Fruit fly (Drosophila melanogaster) whole organism, embryonic: ENCODE measurements around the gene defl.
A peak's percentile ranks its signal among the peaks of the same experiment; 100 is the strongest.

Source experiments
- Bdp1 ChIP-seq: fragments of 200-800 bp; sonication (Bioruptor generic); optimal IDR thresholded peaks from 3 replicates; lab custom pipeline; 2016; ENCODE audit warnings: missing biosample characterization, missing genetic modification characterization
- C15 ChIP-seq: fragments of 200-800 bp; sonication (Bioruptor generic); IDR thresholded peaks from 3 replicates; pipeline ENCODE4 v1.3.6; 2022; ENCODE audit warnings: missing biosample characterization, missing genetic modification characterization
- CG10366 ChIP-seq: fragments of 200-800 bp; sonication (Bioruptor generic); IDR thresholded peaks from 2 replicates; pipeline ENCODE4 v1.3.6; 2022; ENCODE audit warnings: missing biosample characterization, missing genetic modification characterization
- CG12104 ChIP-seq: fragments of 200-800 bp; sonication (Bioruptor generic); optimal IDR thresholded peaks from 3 replicates; lab custom pipeline; 2016; ENCODE audit warnings: missing biosample characterization, missing genetic modification characterization
- CG12219 ChIP-seq: fragments of 200-800 bp; sonication (Bioruptor generic); optimal IDR thresholded peaks from 3 replicates; lab custom pipeline; 2018; ENCODE audit warnings: missing biosample characterization, mild to moderate bottlenecking, missing genetic modification characterization
- CG1233 ChIP-seq: fragments of 200-800 bp; sonication (Bioruptor generic); optimal IDR thresholded peaks from 4 replicates; lab custom pipeline; 2018; ENCODE audit warnings: missing biosample characterization, mild to moderate bottlenecking, missing genetic modification characterization
- CG12769 ChIP-seq: fragments of 200-800 bp; sonication (Bioruptor generic); optimal IDR thresholded peaks from 2 replicates; lab custom pipeline; 2019; ENCODE audit warnings: missing biosample characterization, mild to moderate bottlenecking, missing genetic modification characterization, moderate library complexity
- CG14667 ChIP-seq: fragments of 200-800 bp; sonication (Bioruptor generic); IDR thresholded peaks from 2 replicates; pipeline ENCODE4 v1.3.6; 2022; ENCODE audit warnings: missing biosample characterization, missing genetic modification characterization
- CG14860 ChIP-seq: fragments of 200-800 bp; sonication (Bioruptor generic); IDR thresholded peaks from 3 replicates; pipeline ENCODE4 v1.3.6; 2022; ENCODE audit warnings: missing biosample characterization, missing genetic modification characterization; ENCODE audit not compliant: partially characterized antibody
- CG2116 ChIP-seq: fragments of 200-800 bp; sonication (Bioruptor generic); optimal IDR thresholded peaks from 3 replicates; lab custom pipeline; 2018; ENCODE audit warnings: missing biosample characterization, mild to moderate bottlenecking, missing genetic modification characterization
- CG34422 ChIP-seq: fragments of 200-800 bp; sonication (Bioruptor generic); IDR thresholded peaks from 3 replicates; pipeline ENCODE4 v1.3.6; 2022; ENCODE audit warnings: missing biosample characterization, missing genetic modification characterization
- CG4820 ChIP-seq: fragments of 200-800 bp; sonication (Bioruptor generic); optimal IDR thresholded peaks from 3 replicates; lab custom pipeline; 2016; ENCODE audit warnings: missing biosample characterization, missing genetic modification characterization
- CG4854 ChIP-seq: fragments of 200-800 bp; sonication (Bioruptor generic); optimal IDR thresholded peaks from 2 replicates; lab custom pipeline; 2016; ENCODE audit warnings: missing biosample characterization, missing genetic modification characterization, inconsistent platforms
- CG6689 ChIP-seq: fragments of 200-800 bp; sonication (Bioruptor generic); IDR thresholded peaks from 2 replicates; pipeline ENCODE4 v1.3.6; 2022; ENCODE audit warnings: missing biosample characterization, missing genetic modification characterization
- CG9797 ChIP-seq: fragments of 200-800 bp; sonication (Bioruptor generic); optimal IDR thresholded peaks from 3 replicates; lab custom pipeline; 2018; ENCODE audit warnings: missing biosample characterization, mild to moderate bottlenecking, missing genetic modification characterization
- D ChIP-seq, 2 experiments: fragments of 200-800 bp in 1 of 2; fragments of >200 bp in 1 of 2; sonication (Bioruptor generic) in 1 of 2; optimal IDR thresholded peaks; 2 replicates in 1 of 2; 3 replicates in 1 of 2; lab custom pipeline; 2017; ENCODE audit warnings: mild to moderate bottlenecking in 1 of 2, missing biosample characterization in 1 of 2, missing genetic modification characterization in 1 of 2, missing genetic modification reagents in 1 of 2
- Dek ChIP-seq: fragments of 200-800 bp; sonication (Bioruptor generic); optimal IDR thresholded peaks from 3 replicates; lab custom pipeline; 2019; ENCODE audit warnings: missing biosample characterization, mild to moderate bottlenecking, missing genetic modification characterization, moderate library complexity
- Doc2 ChIP-seq: fragments of 200-800 bp; sonication (Bioruptor generic); IDR thresholded peaks from 2 replicates; pipeline ENCODE4 v1.3.6; 2022; ENCODE audit warnings: missing biosample characterization, missing genetic modification characterization
- E2f2 ChIP-seq: fragments of 200-800 bp; sonication (Bioruptor generic); IDR thresholded peaks from 2 replicates; pipeline ENCODE4 v1.3.6; 2022; ENCODE audit warnings: missing biosample characterization, missing genetic modification characterization
- Elba2 ChIP-seq: fragments of 200-800 bp; sonication (Bioruptor generic); optimal IDR thresholded peaks from 3 replicates; lab custom pipeline; 2016; ENCODE audit warnings: missing biosample characterization, missing genetic modification characterization
- Ets97D ChIP-seq: fragments of 200-800 bp; sonication (Bioruptor generic); optimal IDR thresholded peaks from 3 replicates; lab custom pipeline; 2016; ENCODE audit warnings: missing biosample characterization, missing genetic modification characterization
- Fer3 ChIP-seq: fragments of 200-800 bp; sonication (Bioruptor generic); optimal IDR thresholded peaks from 2 replicates; lab custom pipeline; 2018; ENCODE audit warnings: missing biosample characterization, mild to moderate bottlenecking, missing genetic modification characterization, moderate library complexity
- Hr3 ChIP-seq: fragments of 200-800 bp; sonication (Bioruptor generic); optimal IDR thresholded peaks from 3 replicates; lab custom pipeline; 2016; ENCODE audit warnings: missing biosample characterization, missing genetic modification characterization
- Kr ChIP-seq: fragments of 200-800 bp; sonication (Bioruptor generic); optimal IDR thresholded peaks from 2 replicates; lab custom pipeline; 2017; ENCODE audit warnings: missing biosample characterization, mild to moderate bottlenecking, missing genetic modification characterization
- Lhr ChIP-seq: fragments of 200-800 bp; sonication (Bioruptor generic); optimal IDR thresholded peaks from 3 replicates; lab custom pipeline; 2017; ENCODE audit warnings: mild to moderate bottlenecking, missing biosample characterization, missing genetic modification reagents, missing genetic modification characterization
- MESR4 ChIP-seq: fragments of 200-800 bp; sonication (Bioruptor generic); optimal IDR thresholded peaks from 2 replicates; lab custom pipeline; 2018; ENCODE audit warnings: missing biosample characterization, mild to moderate bottlenecking, missing genetic modification characterization, moderate library complexity
- Myb ChIP-seq: fragments of 200-800 bp; sonication (Bioruptor generic); optimal IDR thresholded peaks from 2 replicates; lab custom pipeline; 2016; ENCODE audit warnings: missing biosample characterization, missing genetic modification characterization
- Pdp1 ChIP-seq, 2 experiments: fragments of 200-800 bp; sonication (Bioruptor generic); optimal IDR thresholded peaks; 3 replicates each; lab custom pipeline; 2016; ENCODE audit warnings: missing biosample characterization in 2 of 2, missing genetic modification characterization in 2 of 2, mild to moderate bottlenecking in 1 of 2, moderate library complexity in 1 of 2
- ac ChIP-seq: fragments of 200-800 bp; sonication (Bioruptor generic); optimal IDR thresholded peaks from 3 replicates; lab custom pipeline; 2017; ENCODE audit warnings: missing biosample characterization, mild to moderate bottlenecking, missing genetic modification characterization
- al ChIP-seq: fragments of 200-800 bp; sonication (Bioruptor generic); IDR thresholded peaks from 2 replicates; pipeline ENCODE4 v1.3.6; 2022; ENCODE audit warnings: missing biosample characterization, missing genetic modification characterization
- ase ChIP-seq: fragments of 200-800 bp; sonication (Bioruptor generic); IDR thresholded peaks from 3 replicates; pipeline ENCODE4 v1.3.6; 2022; ENCODE audit warnings: missing biosample characterization, missing genetic modification characterization
- bigmax ChIP-seq: fragments of 200-800 bp; sonication (Bioruptor generic); optimal IDR thresholded peaks from 2 replicates; lab custom pipeline; 2018; ENCODE audit warnings: missing biosample characterization, mild to moderate bottlenecking, missing genetic modification characterization
- cato ChIP-seq: fragments of 200-800 bp; sonication (Bioruptor generic); optimal IDR thresholded peaks from 2 replicates; lab custom pipeline; 2016; ENCODE audit warnings: missing biosample characterization, missing genetic modification characterization, borderline replicate concordance
- chn ChIP-seq: fragments of 200-800 bp; sonication (Bioruptor generic); optimal IDR thresholded peaks from 2 replicates; lab custom pipeline; 2016; ENCODE audit warnings: missing biosample characterization, missing genetic modification characterization
- fd64A ChIP-seq: fragments of 200-800 bp; sonication (Bioruptor generic); optimal IDR thresholded peaks from 3 replicates; lab custom pipeline; 2018; ENCODE audit warnings: missing biosample characterization, mild to moderate bottlenecking, missing genetic modification characterization
- fru ChIP-seq: fragments of >200 bp; optimal IDR thresholded peaks from 2 replicates; lab custom pipeline; 2017
- gsb-n ChIP-seq: fragments of 200-800 bp; sonication (Bioruptor generic); optimal IDR thresholded peaks from 3 replicates; lab custom pipeline; 2018; ENCODE audit warnings: missing biosample characterization, mild to moderate bottlenecking, missing genetic modification characterization
- hkb ChIP-seq, 2 experiments: fragments of 200-800 bp in 1 of 2; fragments of >200 bp in 1 of 2; sonication (Bioruptor generic) in 1 of 2; IDR thresholded peaks in 1 of 2; optimal IDR thresholded peaks in 1 of 2; 2 replicates each; pipeline versions ENCODE4 v1.3.6 to Lab custom; 2017 to 2022; ENCODE audit warnings: missing biosample characterization in 1 of 2, missing genetic modification characterization in 1 of 2
- hth ChIP-seq: fragments of >200 bp; optimal IDR thresholded peaks from 2 replicates; lab custom pipeline; 2017; ENCODE audit warnings: inconsistent platforms
- klu ChIP-seq: fragments of 200-800 bp; sonication (Bioruptor generic); IDR thresholded peaks from 2 replicates; pipeline ENCODE4 v1.3.6; 2022; ENCODE audit warnings: missing biosample characterization, missing genetic modification characterization
- lmd ChIP-seq: fragments of 200-800 bp; sonication (Bioruptor generic); IDR thresholded peaks from 2 replicates; pipeline ENCODE4 v1.3.6; 2022; ENCODE audit warnings: missing biosample characterization, missing genetic modification characterization
- nmo ChIP-seq: fragments of 200-800 bp; sonication (Bioruptor generic); optimal IDR thresholded peaks from 2 replicates; lab custom pipeline; 2018; ENCODE audit warnings: missing biosample characterization, mild to moderate bottlenecking, missing genetic modification characterization, moderate library complexity
- peb ChIP-seq: fragments of 200-800 bp; sonication (Bioruptor generic); IDR thresholded peaks from 2 replicates; pipeline ENCODE4 v1.3.6; 2022; ENCODE audit warnings: missing biosample characterization, missing genetic modification characterization
- pho ChIP-seq: fragments of 200-800 bp; sonication (Bioruptor generic); optimal IDR thresholded peaks from 2 replicates; lab custom pipeline; 2016; ENCODE audit warnings: missing biosample characterization, missing genetic modification characterization
- so ChIP-seq: fragments of 200-800 bp; sonication (Bioruptor generic); IDR thresholded peaks from 3 replicates; pipeline ENCODE4 v1.3.6; 2022; ENCODE audit warnings: missing biosample characterization, missing genetic modification characterization
- tll ChIP-seq, 2 experiments: fragments of 200-800 bp in 1 of 2; fragments of >200 bp in 1 of 2; sonication (Bioruptor generic) in 1 of 2; optimal IDR thresholded peaks; 2 replicates each; lab custom pipeline; 2017 to 2019; ENCODE audit warnings: missing biosample characterization in 2 of 2, missing genetic modification characterization in 2 of 2, mild to moderate bottlenecking in 1 of 2, moderate library complexity in 1 of 2
- unc-4 ChIP-seq: fragments of 200-800 bp; sonication (Bioruptor generic); IDR thresholded peaks from 2 replicates; pipeline ENCODE4 v1.3.6; 2022; ENCODE audit warnings: missing biosample characterization, missing genetic modification characterization; ENCODE audit not compliant: partially characterized antibody
- wek ChIP-seq: fragments of 200-800 bp; sonication (Bioruptor generic); optimal IDR thresholded peaks from 3 replicates; lab custom pipeline; 2018; ENCODE audit warnings: missing biosample characterization, mild to moderate bottlenecking, missing genetic modification characterization, moderate library complexity
- zen ChIP-seq: fragments of 200-800 bp; sonication (Bioruptor generic); optimal IDR thresholded peaks from 3 replicates; lab custom pipeline; 2018; ENCODE audit warnings: missing biosample characterization, mild to moderate bottlenecking, missing genetic modification characterization, moderate library complexity
- zf30C ChIP-seq: fragments of 200-800 bp; sonication (Bioruptor generic); optimal IDR thresholded peaks from 3 replicates; lab custom pipeline; 2018; ENCODE audit warnings: missing biosample characterization, mild to moderate bottlenecking, missing genetic modification characterization

defl gene

DNA sequence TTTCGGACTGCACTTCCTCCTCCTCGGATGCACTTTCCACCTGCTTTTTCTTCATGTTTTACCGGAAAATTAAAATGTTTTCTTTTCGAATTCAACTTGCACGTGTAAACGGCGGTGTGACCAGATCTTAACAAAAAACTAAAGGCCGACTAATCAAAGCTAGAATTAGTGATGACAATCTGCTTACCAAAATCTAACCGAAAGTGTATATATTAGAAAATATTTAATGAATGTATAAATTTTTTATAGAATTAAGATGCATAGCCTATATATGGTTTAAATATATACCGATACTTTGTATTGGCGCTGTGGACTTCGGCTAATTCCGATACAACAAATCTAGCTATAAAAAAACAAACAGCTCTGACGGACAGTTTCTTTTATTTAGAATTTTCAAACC is 4.3 kb upstream of the defl start, which contains the start of the genes CG18178 and CG14174 (continued):
- TF ChIP-seq cato = peak; percentile 48
- peak; percentile 13 for TF ChIP-seq Lhr (GFP tag; lab: Kevin White, UChicago)
- TF ChIP-seq CG4820 (GFP tag; lab: Kevin White, UChicago) = peak; percentile 81
- TF ChIP-seq CG14860 (GFP tag; lab: Robert Waterston, UW) = no peak
- no peak for TF ChIP-seq fd64A (GFP tag; lab: Kevin White, UChicago)
- no peak for TF ChIP-seq Pdp1 (GFP tag; optimal IDR thresholded peaks at IDR 0.05; lab: Kevin White, UChicago)
- no peak for TF ChIP-seq MESR4 (GFP tag; lab: Kevin White, UChicago)
- TF ChIP-seq Doc2 (GFP tag; lab: Robert Waterston, UW) = no peak
- TF ChIP-seq CG34422 = peak; percentile 73
- TF ChIP-seq CG10366 = peak; percentile 56
- no peak for TF ChIP-seq Kr (GFP tag; lab: Kevin White, UChicago)
- peak; percentile 56 for TF ChIP-seq E2f2 (GFP tag; lab: Robert Waterston, UW)
- peak; percentile 66 for TF ChIP-seq Hr3 (GFP tag; lab: Kevin White, UChicago)
- TF ChIP-seq Dek (tag; lab: Kevin White, UChicago) = peak; percentile 47
- 0 out of 3 replicates have a peak, but pooled peaks have one; percentile 42 for TF ChIP-seq ase (GFP tag; lab: Robert Waterston, UW)
- TF ChIP-seq CG12769 (tag; lab: Kevin White, UChicago) = no peak
- TF ChIP-seq CG2116 = peak; percentile 55
- TF ChIP-seq hkb (optimal IDR thresholded peaks at IDR 0.05; lab: Kevin White, UChicago) = no peak
- peak; percentile 44; the same call in 1 of the 2 replicates for TF ChIP-seq hkb (GFP tag; IDR thresholded peaks at IDR 0.05; lab: Robert Waterston, UW)
- TF ChIP-seq wek = no peak
- no peak for TF ChIP-seq tll (GFP tag; optimal IDR thresholded peaks at IDR 0.05; lab: Kevin White, UChicago)
- TF ChIP-seq pho (GFP tag; lab: Kevin White, UChicago) = no peak
- peak; percentile 55 for TF ChIP-seq CG14667 (GFP tag; lab: Robert Waterston, UW)
- TF ChIP-seq CG9797 (GFP tag; lab: Kevin White, UChicago) = peak; percentile 64
- TF ChIP-seq chn (GFP tag; lab: Kevin White, UChicago) = no peak
- no peak; the same call in 1 of the 2 replicates for TF ChIP-seq klu (GFP tag; lab: Robert Waterston, UW)
- peak; percentile 20 for TF ChIP-seq Elba2
- no peak for TF ChIP-seq gsb-n
- TF ChIP-seq ac (GFP tag; lab: Kevin White, UChicago) = peak; percentile 5
- peak; percentile 11 for TF ChIP-seq Ets97D
- TF ChIP-seq Myb (GFP tag; lab: Kevin White, UChicago) = no peak
- peak; percentile 33; the same call in 1 of the 2 replicates for TF ChIP-seq unc-4 (GFP tag; lab: Robert Waterston, UW)
- peak; percentile 20 for TF ChIP-seq CG1233 (GFP tag; lab: Kevin White, UChicago)
- no peak for TF ChIP-seq hth (lab: Kevin White, UChicago)
- TF ChIP-seq lmd = peak; percentile 68
- TF ChIP-seq bigmax (GFP tag; lab: Kevin White, UChicago) = no peak
- peak; percentile 44; the same call in 1 of the 2 replicates for TF ChIP-seq al (GFP tag; lab: Robert Waterston, UW)
- TF ChIP-seq D (optimal IDR thresholded peaks at IDR 0.05; lab: Kevin White, UChicago) = no peak
- TF ChIP-seq D (GFP tag; optimal IDR thresholded peaks at IDR 0.05; lab: Kevin White, UChicago) = peak; percentile 16
- peak; percentile 23 for TF ChIP-seq CG4854
- TF ChIP-seq nmo (GFP tag; lab: Kevin White, UChicago) = peak; percentile 85
- peak; percentile 28 for TF ChIP-seq CG12104 (GFP tag; lab: Kevin White, UChicago)
- TF ChIP-seq so (GFP tag; lab: Robert Waterston, UW) = no peak
- TF ChIP-seq Bdp1 (GFP tag; lab: Kevin White, UChicago) = no peak
- peak; percentile 73 for TF ChIP-seq zen
- TF ChIP-seq CG6689 (GFP tag; lab: Robert Waterston, UW) = peak; percentile 67
- TF ChIP-seq Fer3 = peak; percentile 68
- TF ChIP-seq fru (lab: Kevin White, UChicago) = no peak
- TF ChIP-seq zf30C (GFP tag; lab: Kevin White, UChicago) = no peak
- TF ChIP-seq peb (GFP tag; lab: Robert Waterston, UW) = no peak
- TF ChIP-seq C15 (GFP tag; lab: Robert Waterston, UW) = peak; percentile 14; the same call in 1 of the 3 replicates
- TF ChIP-seq CG12219 (GFP tag; lab: Kevin White, UChicago) = peak; percentile 26
